Worm (Caenorhabditis elegans) whole organism, dauer: Measurements from ENCODE around the gene pigt-1.

Experiments used
- unc-62 ChIP-seq: sonication (generic microtip); optimal IDR thresholded peaks from 2 replicates; lab custom pipeline; 2017; ENCODE audit warnings: missing biosample characterization, missing genetic modification reagents, missing genetic modification characterization

Gene pigt-1

DNA sequence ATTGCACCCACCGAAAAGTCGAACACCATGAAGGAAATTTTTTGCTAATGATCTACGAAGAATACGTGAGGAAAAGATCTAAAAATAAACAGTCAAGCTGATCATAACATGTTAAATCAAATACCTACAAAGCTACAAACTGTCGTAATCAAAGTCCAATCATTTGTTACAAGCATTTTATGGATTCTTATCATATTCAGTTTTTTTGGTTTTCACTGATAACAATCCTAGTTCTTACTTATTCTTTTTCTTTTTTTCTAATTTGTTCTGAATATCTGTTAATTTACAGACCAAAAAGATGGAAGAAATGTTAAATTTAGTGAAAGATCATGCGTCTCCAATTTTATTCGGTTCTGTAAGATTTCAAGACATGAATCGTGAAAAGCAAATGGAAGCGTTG is 3.8 kb downstream of the pigt-1 start, which contains the start of gene F17C11.6:
F17C11.6 (plus strand) TSS at position 290 of the 400 bp plus-strand sequence.
- no peak for TF ChIP-seq unc-62

DNA sequence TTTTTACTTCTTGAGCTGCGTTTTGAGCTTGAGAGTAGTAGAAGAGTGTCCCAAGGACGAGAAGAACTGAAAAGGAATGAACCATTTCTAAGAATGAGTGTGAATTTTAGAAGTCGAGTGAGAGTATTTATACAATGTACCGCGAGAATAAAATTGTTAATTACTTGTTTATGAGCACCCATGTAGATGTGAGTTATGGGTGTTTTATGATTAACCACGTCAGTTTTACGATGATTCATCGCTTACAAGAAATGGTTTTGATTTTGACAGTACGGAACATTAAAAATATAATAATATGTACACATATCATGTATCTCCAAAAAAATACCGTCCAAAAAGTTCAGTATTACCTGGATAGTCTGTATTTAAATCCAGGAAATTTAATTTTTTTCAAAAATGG is 4.3 kb downstream of the pigt-1 start, which contains the start of gene clec-221:
clec-221 (minus strand) TSS at position 101 of the 400 bp plus-strand sequence.
- no peak for TF ChIP-seq unc-62

- no peak for TF ChIP-seq unc-62
Measured at ce11 chrV:10953471-10954155, 5.0 kb downstream of the pigt-1 start.

- no peak for TF ChIP-seq unc-62
Measured at ce11 chrV:10951655-10952278, 6.9 kb downstream of the pigt-1 start, which contains the start of gene F17C11.4. Gene F17C11.4 (plus strand): TSS chrV:10951860.

DNA sequence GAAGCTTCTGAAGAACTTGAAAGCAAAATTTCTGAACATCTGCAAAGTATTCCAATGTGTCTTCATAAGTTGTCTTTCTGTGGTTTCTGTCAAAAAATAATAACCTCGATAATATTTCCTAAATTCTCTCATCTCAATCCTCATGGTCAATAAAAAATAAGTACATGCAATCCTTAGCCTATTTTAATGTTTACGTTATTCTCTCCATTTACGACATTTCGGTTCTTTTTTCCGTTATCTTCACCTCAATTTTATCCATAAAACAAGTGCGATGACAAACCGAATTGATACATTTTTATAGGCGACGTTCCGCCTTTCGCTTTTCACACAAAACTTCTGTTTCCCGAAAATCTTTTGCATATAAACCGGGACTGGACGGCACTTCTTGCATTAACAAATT is 9.1 kb downstream of the pigt-1 start, which contains the start of gene col-153:
col-153 (plus strand) TSS at position 301 of the 400 bp plus-strand sequence.
- no peak for TF ChIP-seq unc-62

- no peak for TF ChIP-seq unc-62
Measured at ce11 chrV:10947930-10948329, 10.7 kb downstream of the pigt-1 start, which contains the start of gene F17C11.2. Gene F17C11.2 (plus strand): TSS chrV:10948230.

ce11 chrV:10947210-10947609 is 11.4 kb downstream of the pigt-1 start:
- no peak for TF ChIP-seq unc-62

DNA sequence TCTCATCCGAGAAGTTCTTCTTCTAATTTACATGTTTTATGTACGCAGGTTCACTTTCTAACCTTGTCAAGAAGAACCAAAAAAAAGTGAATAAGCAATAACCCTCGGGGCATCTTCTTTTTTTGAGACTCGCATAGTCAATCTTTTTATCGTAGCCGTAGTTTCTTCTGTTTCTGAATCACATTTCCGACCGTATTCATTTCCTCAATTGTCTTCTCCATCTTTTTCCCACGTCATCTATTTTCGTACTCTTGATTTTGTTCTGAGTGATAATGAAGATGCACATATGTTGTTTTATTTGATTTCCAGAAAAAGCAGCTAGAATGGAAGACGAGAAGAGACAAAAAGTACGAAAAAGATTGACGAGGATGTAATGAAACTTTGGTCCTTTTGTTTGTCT is 13.7 kb downstream of the pigt-1 start:
- TF ChIP-seq unc-62, result no peak

DNA sequence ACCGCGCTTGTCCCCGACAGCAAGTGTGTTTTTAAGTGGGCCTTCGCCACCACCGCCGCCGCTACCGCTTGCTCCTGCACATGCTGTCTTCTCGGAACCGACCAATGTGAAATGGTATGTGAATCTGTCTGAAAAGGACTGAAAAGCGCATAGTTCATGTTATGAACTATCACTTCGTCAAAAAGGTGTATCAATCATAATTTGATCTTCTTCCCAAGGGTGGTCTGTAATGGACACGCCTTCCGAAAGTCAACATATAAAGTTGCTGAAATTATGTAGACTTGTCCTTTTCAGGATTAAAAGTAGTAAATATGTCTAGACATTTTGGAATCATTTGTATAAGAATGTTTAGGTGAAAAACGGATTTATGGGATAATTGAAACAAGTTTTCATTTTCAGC is 16.5 kb downstream of the pigt-1 start, which contains the start of gene zip-9:
zip-9 (plus strand) TSS at position 301 of the 400 bp plus-strand sequence.
- no peak for TF ChIP-seq unc-62

ce11 chrV:10941150-10941549 is 17.5 kb downstream of the pigt-1 start, which contains the start of gene F17C11.26:
Gene F17C11.26 (plus strand): TSS chrV:10941450.
- no peak for TF ChIP-seq unc-62

- no peak for TF ChIP-seq unc-62
Measured at ce11 chrV:10940571-10940991, 18.0 kb downstream of the pigt-1 start.

DNA sequence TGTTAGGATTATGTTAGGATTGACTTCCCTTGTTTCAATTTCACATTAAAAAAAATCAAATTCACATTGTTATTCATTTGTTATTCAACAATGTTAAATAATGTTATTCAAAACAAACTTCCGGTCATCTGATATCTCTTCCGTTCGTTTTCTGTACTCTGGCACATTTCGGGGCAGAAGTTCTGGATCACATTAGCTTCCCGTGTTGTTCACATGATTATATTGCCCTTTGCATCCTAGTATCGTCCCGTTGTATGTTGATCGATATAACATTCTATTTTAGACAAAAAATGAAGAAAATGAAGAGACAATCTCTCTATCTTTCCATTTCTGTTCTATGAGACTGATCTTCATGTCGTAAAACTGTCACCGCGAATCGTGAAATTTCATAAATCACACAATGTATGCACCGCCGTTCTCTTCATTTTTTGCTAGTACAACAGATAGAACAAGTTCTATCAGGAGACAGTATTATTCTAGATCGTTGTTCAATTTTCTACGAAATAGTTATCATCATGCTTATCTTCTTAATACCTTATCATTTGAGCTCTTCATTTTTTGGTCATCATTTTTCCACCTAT is 18.5 kb downstream of the pigt-1 start:
- no peak for TF ChIP-seq unc-62

DNA sequence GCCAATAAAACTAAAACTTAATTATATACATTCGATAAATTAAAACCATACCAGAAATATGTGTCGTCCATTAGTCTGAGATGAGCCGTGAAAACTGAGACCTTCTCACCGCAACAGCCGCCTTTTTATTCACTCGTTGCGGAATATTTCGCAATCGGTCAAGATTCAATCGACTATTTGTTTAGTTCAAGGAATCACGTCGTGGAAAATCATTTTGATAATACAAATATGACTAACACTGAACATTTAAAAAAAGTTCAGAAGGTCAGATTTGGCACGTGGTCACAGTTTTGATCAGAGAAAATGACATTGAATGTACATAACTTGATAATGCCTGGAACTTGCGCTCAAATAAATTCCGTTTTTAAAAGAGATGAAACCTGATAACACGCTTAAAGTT is 19.9 kb downstream of the pigt-1 start, which contains the start of gene F17C11.11:
F17C11.11 (minus strand) TSS at position 79 of the 400 bp plus-strand sequence.
- TF ChIP-seq unc-62, result no peak

DNA sequence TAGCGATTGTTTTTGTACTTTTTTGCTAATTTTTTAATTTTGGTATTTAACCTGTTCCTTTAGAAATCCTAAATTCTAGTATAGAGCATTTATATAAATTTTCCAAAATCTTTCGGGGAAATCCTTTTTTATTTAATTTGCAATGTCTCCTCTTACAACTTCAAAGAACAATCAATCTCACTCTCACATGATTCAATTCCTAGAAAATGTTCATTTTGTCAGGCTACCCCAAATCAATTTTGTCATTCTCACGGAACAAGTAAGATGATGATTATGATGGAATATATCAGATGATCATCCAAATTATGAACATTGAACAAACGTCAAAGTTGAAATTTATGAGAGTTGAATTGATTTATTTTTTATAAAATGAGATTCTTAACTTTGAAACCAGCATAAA is 21.3 kb downstream of the pigt-1 start:
- TF ChIP-seq unc-62, result no peak

- no peak for TF ChIP-seq unc-62
Measured at ce11 chrV:10936681-10937080, 21.9 kb downstream of the pigt-1 start, which contains the start of gene F17C11.12. Gene F17C11.12 (minus strand): TSS chrV:10936920.

ce11 chrV:10932411-10932810 is 26.2 kb downstream of the pigt-1 start, which contains the start of gene F58B4.5:
Gene F58B4.5 (plus strand): TSS chrV:10932693.
- no peak for TF ChIP-seq unc-62

- TF ChIP-seq unc-62, result no peak
Measured at ce11 chrV:10931189-10931588, 27.4 kb downstream of the pigt-1 start, which contains the start of gene scvp-1. Gene scvp-1 (minus strand): TSS chrV:10931289.
